Fruit fly (Drosophila melanogaster) whole organism, embryonic: ENCODE data around the gene MTF-1.
A peak's percentile ranks its signal among the peaks of the same experiment; 100 is the strongest.

Experiments used
- Aef1 ChIP-seq: fragments of 200-800 bp; sonication (Bioruptor generic); IDR thresholded peaks from 3 replicates; pipeline ENCODE4 v1.3.6; 2022; ENCODE audit warnings: missing biosample characterization, missing genetic modification characterization
- Bteb2 ChIP-seq: fragments of 200-800 bp; sonication (Bioruptor generic); optimal IDR thresholded peaks from 2 replicates; lab custom pipeline; 2016; ENCODE audit warnings: missing biosample characterization, missing genetic modification characterization
- CG10543 ChIP-seq: fragments of 200-800 bp; sonication (Bioruptor generic); optimal IDR thresholded peaks from 3 replicates; lab custom pipeline; 2017; ENCODE audit warnings: missing biosample characterization, mild to moderate bottlenecking, missing genetic modification characterization, moderate library complexity
- CG1233 ChIP-seq: fragments of 200-800 bp; sonication (Bioruptor generic); optimal IDR thresholded peaks from 4 replicates; lab custom pipeline; 2018; ENCODE audit warnings: missing biosample characterization, mild to moderate bottlenecking, missing genetic modification characterization
- CG13894 ChIP-seq: fragments of 200-800 bp; sonication (Bioruptor generic); optimal IDR thresholded peaks from 3 replicates; lab custom pipeline; 2018; ENCODE audit warnings: missing biosample characterization, mild to moderate bottlenecking, missing genetic modification characterization, moderate library complexity
- CG15269 ChIP-seq: fragments of 200-800 bp; sonication (Bioruptor generic); optimal IDR thresholded peaks from 2 replicates; lab custom pipeline; 2018; ENCODE audit warnings: missing biosample characterization, mild to moderate bottlenecking, missing genetic modification characterization, moderate library complexity
- CG15479 ChIP-seq: fragments of 200-800 bp; sonication (Bioruptor generic); optimal IDR thresholded peaks from 3 replicates; lab custom pipeline; 2019; ENCODE audit warnings: missing biosample characterization, mild to moderate bottlenecking, missing genetic modification characterization, moderate library complexity
- CG15696 ChIP-seq: fragments of 200-800 bp; sonication (Bioruptor generic); optimal IDR thresholded peaks from 2 replicates; lab custom pipeline; 2019; ENCODE audit warnings: missing biosample characterization, mild to moderate bottlenecking, missing genetic modification characterization, moderate library complexity
- CG30403 ChIP-seq: fragments of 200-800 bp; sonication (Bioruptor generic); optimal IDR thresholded peaks from 3 replicates; lab custom pipeline; 2016; ENCODE audit warnings: missing biosample characterization, missing genetic modification characterization
- CG3065 ChIP-seq: fragments of 200-800 bp; sonication (Bioruptor generic); optimal IDR thresholded peaks from 2 replicates; lab custom pipeline; 2016; ENCODE audit warnings: missing biosample characterization, missing genetic modification characterization
- CG3847 ChIP-seq: fragments of 200-800 bp; sonication (Bioruptor generic); IDR thresholded peaks from 2 replicates; pipeline ENCODE4 v1.3.6; 2022; ENCODE audit warnings: missing biosample characterization, missing genetic modification characterization
- CG3995 ChIP-seq: fragments of 200-800 bp; sonication (Bioruptor generic); optimal IDR thresholded peaks from 3 replicates; lab custom pipeline; 2016; ENCODE audit warnings: missing biosample characterization, missing genetic modification characterization
- CG43689 ChIP-seq: fragments of 200-800 bp; sonication (Bioruptor generic); IDR thresholded peaks from 2 replicates; pipeline ENCODE4 v1.3.6; 2022; ENCODE audit warnings: missing biosample characterization, missing genetic modification characterization
- CG4404 ChIP-seq: fragments of 200-800 bp; sonication (Bioruptor generic); IDR thresholded peaks from 2 replicates; pipeline ENCODE4 v1.3.6; 2022; ENCODE audit warnings: missing biosample characterization, missing genetic modification characterization
- CG4730 ChIP-seq: fragments of 200-800 bp; sonication (Bioruptor generic); IDR thresholded peaks from 2 replicates; pipeline ENCODE4 v1.3.6; 2022; ENCODE audit warnings: missing biosample characterization, missing genetic modification characterization
- CG6272 ChIP-seq: fragments of 200-800 bp; sonication (Bioruptor generic); IDR thresholded peaks from 2 replicates; pipeline ENCODE4 v1.3.6; 2022; ENCODE audit warnings: missing biosample characterization, missing genetic modification characterization
- CG7963 ChIP-seq: fragments of 200-800 bp; sonication (Bioruptor generic); IDR thresholded peaks from 3 replicates; pipeline ENCODE4 v1.3.6; 2022; ENCODE audit warnings: missing biosample characterization, missing genetic modification characterization; ENCODE audit not compliant: partially characterized antibody
- CG7987 ChIP-seq: fragments of 200-800 bp; sonication (Bioruptor generic); optimal IDR thresholded peaks from 2 replicates; lab custom pipeline; 2018; ENCODE audit warnings: missing biosample characterization, mild to moderate bottlenecking, missing genetic modification characterization, moderate library complexity
- CG8944 ChIP-seq: fragments of 200-800 bp; sonication (Bioruptor generic); optimal IDR thresholded peaks from 3 replicates; lab custom pipeline; 2016; ENCODE audit warnings: missing biosample characterization, missing genetic modification characterization
- CG9215 ChIP-seq: fragments of 200-800 bp; sonication (Bioruptor generic); IDR thresholded peaks from 2 replicates; pipeline ENCODE4 v1.3.6; 2022; ENCODE audit warnings: missing biosample characterization, missing genetic modification characterization
- CG9609 ChIP-seq: fragments of 200-800 bp; sonication (Bioruptor generic); optimal IDR thresholded peaks from 3 replicates; lab custom pipeline; 2016; ENCODE audit warnings: missing biosample characterization, missing genetic modification characterization
- CG9932 ChIP-seq: fragments of 200-800 bp; sonication (Bioruptor generic); IDR thresholded peaks from 2 replicates; pipeline ENCODE4 v1.3.6; 2022; ENCODE audit warnings: missing biosample characterization, missing genetic modification characterization
- Dad ChIP-seq: fragments of 200-800 bp; sonication (Bioruptor generic); optimal IDR thresholded peaks from 3 replicates; lab custom pipeline; 2016; ENCODE audit warnings: missing biosample characterization, missing genetic modification characterization
- E2f1 ChIP-seq: fragments of 200-800 bp; sonication (Bioruptor generic); IDR thresholded peaks from 2 replicates; pipeline ENCODE4 v1.3.6; 2022; ENCODE audit warnings: missing biosample characterization, missing genetic modification characterization
- Ets65A ChIP-seq: fragments of 200-800 bp; sonication (Bioruptor generic); peaks from one replicate; lab custom pipeline; 2016; ENCODE audit warnings: missing biosample characterization, missing genetic modification characterization
- GATAe ChIP-seq: fragments of 200-800 bp; sonication (Bioruptor generic); conservative IDR thresholded peaks from 2 replicates; pipeline ENCODE4 v1.3.6; 2022; ENCODE audit warnings: missing biosample characterization, missing genetic modification characterization
- HmgZ ChIP-seq: fragments of 200-800 bp; sonication (Bioruptor generic); optimal IDR thresholded peaks from 2 replicates; lab custom pipeline; 2018; ENCODE audit warnings: missing biosample characterization, mild to moderate bottlenecking, missing genetic modification characterization
- MTF-1 ChIP-seq: fragments of 200-800 bp; sonication (Bioruptor generic); optimal IDR thresholded peaks from 2 replicates; lab custom pipeline; 2018; ENCODE audit warnings: missing biosample characterization, mild to moderate bottlenecking, missing genetic modification characterization, borderline replicate concordance
- NC2α ChIP-seq: fragments of 200-800 bp; sonication (Bioruptor generic); optimal IDR thresholded peaks from 2 replicates; lab custom pipeline; 2016; ENCODE audit warnings: missing biosample characterization, missing genetic modification characterization
- NC2β ChIP-seq: fragments of 200-800 bp; sonication (Bioruptor generic); optimal IDR thresholded peaks from 2 replicates; lab custom pipeline; 2016; ENCODE audit warnings: missing biosample characterization, missing genetic modification characterization
- Sry-δ ChIP-seq: fragments of 200-800 bp; sonication (Bioruptor generic); optimal IDR thresholded peaks from 2 replicates; lab custom pipeline; 2016; ENCODE audit warnings: missing biosample characterization, missing genetic modification characterization
- TFAM ChIP-seq: fragments of 200-800 bp; sonication (Bioruptor generic); optimal IDR thresholded peaks from 2 replicates; lab custom pipeline; 2017; ENCODE audit warnings: missing biosample characterization, missing genetic modification characterization, inconsistent platforms
- Trl ChIP-seq, 3 experiments: fragments of >200 bp in 2 of 3; fragments of 200-800 bp in 1 of 3; sonication (Bioruptor generic) in 1 of 3; optimal IDR thresholded peaks; 2 replicates in 1 of 3; 3 replicates in 2 of 3; lab custom pipeline; 2016 to 2017; ENCODE audit warnings: missing biosample characterization in 1 of 3, missing genetic modification characterization in 1 of 3
- da ChIP-seq: fragments of 200-800 bp; sonication (Bioruptor generic); optimal IDR thresholded peaks from 2 replicates; lab custom pipeline; 2016; ENCODE audit warnings: missing biosample characterization, missing genetic modification characterization
- dm ChIP-seq: fragments of 200-800 bp; sonication (Bioruptor generic); optimal IDR thresholded peaks from 3 replicates; lab custom pipeline; 2016; ENCODE audit warnings: missing biosample characterization, missing genetic modification characterization
- dpn ChIP-seq, 2 experiments: fragments of 200-800 bp; sonication (Bioruptor generic); optimal IDR thresholded peaks; 3 replicates each; lab custom pipeline; 2016; ENCODE audit warnings: missing biosample characterization in 2 of 2, missing genetic modification characterization in 2 of 2
- dysf ChIP-seq: fragments of 200-800 bp; sonication (Bioruptor generic); IDR thresholded peaks from 3 replicates; pipeline ENCODE4 v1.3.6; 2022; ENCODE audit warnings: missing biosample characterization, missing genetic modification characterization
- fd64A ChIP-seq: fragments of 200-800 bp; sonication (Bioruptor generic); optimal IDR thresholded peaks from 3 replicates; lab custom pipeline; 2018; ENCODE audit warnings: missing biosample characterization, mild to moderate bottlenecking, missing genetic modification characterization
- ham ChIP-seq: fragments of 200-800 bp; sonication (Bioruptor generic); IDR thresholded peaks from 2 replicates; pipeline ENCODE4 v1.3.6; 2022; ENCODE audit warnings: missing biosample characterization, missing genetic modification characterization
- inv ChIP-seq: fragments of 200-800 bp; sonication (Bioruptor generic); IDR thresholded peaks from 2 replicates; pipeline ENCODE4 v1.3.6; 2022; ENCODE audit warnings: missing biosample characterization, missing genetic modification characterization; ENCODE audit not compliant: partially characterized antibody
- knrl ChIP-seq: fragments of 200-800 bp; sonication (Bioruptor generic); IDR thresholded peaks from 3 replicates; pipeline ENCODE4 v1.3.6; 2022; ENCODE audit warnings: missing biosample characterization, missing genetic modification characterization; ENCODE audit not compliant: partially characterized antibody
- maf-S ChIP-seq: fragments of 200-800 bp; sonication (Bioruptor generic); optimal IDR thresholded peaks from 2 replicates; lab custom pipeline; 2016; ENCODE audit warnings: missing biosample characterization, missing genetic modification characterization
- mirr ChIP-seq: fragments of 200-800 bp; sonication (Bioruptor generic); optimal IDR thresholded peaks from 3 replicates; lab custom pipeline; 2018; ENCODE audit warnings: missing biosample characterization, mild to moderate bottlenecking, missing genetic modification characterization
- nau ChIP-seq: fragments of 200-800 bp; sonication (Bioruptor generic); optimal IDR thresholded peaks from 3 replicates; lab custom pipeline; 2017; ENCODE audit warnings: missing biosample characterization, mild to moderate bottlenecking, missing genetic modification characterization, missing genetic modification reagents
- oc ChIP-seq: fragments of 200-800 bp; sonication (Bioruptor generic); optimal IDR thresholded peaks from 2 replicates; lab custom pipeline; 2018; ENCODE audit warnings: missing biosample characterization, mild to moderate bottlenecking, missing genetic modification characterization, moderate library complexity
- org-1 ChIP-seq: fragments of 200-800 bp; sonication (Bioruptor generic); optimal IDR thresholded peaks from 2 replicates; lab custom pipeline; 2017; ENCODE audit warnings: missing biosample characterization, missing genetic modification characterization
- psq ChIP-seq: fragments of 200-800 bp; sonication (Bioruptor generic); optimal IDR thresholded peaks from 2 replicates; lab custom pipeline; 2017; ENCODE audit warnings: missing biosample characterization, missing genetic modification characterization
- scrt ChIP-seq: fragments of 200-800 bp; sonication (Bioruptor generic); optimal IDR thresholded peaks from 2 replicates; lab custom pipeline; 2018; ENCODE audit warnings: missing biosample characterization, mild to moderate bottlenecking, missing genetic modification characterization, moderate library complexity
- sim ChIP-seq: fragments of 200-800 bp; sonication (Bioruptor generic); IDR thresholded peaks from 2 replicates; pipeline ENCODE4 v1.3.6; 2022; ENCODE audit warnings: missing biosample characterization, missing genetic modification characterization
- trem ChIP-seq: fragments of 200-800 bp; optimal IDR thresholded peaks from 3 replicates; lab custom pipeline; 2019; ENCODE audit warnings: missing biosample characterization, mild to moderate bottlenecking, missing genetic modification characterization, moderate library complexity

The MTF-1 gene

dm6 chr3L:9402157-9402890, 27.8 kb upstream of the MTF-1 start, which contains the start of gene eIF4E1 (continued):
- TF ChIP-seq dm (peak; percentile 61), TFAM (no peak), CG3995 (no peak), CG10543 (no peak), MTF-1 (GFP tag; lab: Kevin White, UChicago) (no peak), CG9215 (GFP tag; lab: Robert Waterston, UW) (no peak), mirr (GFP tag; lab: Kevin White, UChicago) (no peak), Sry-δ (GFP tag; lab: Kevin White, UChicago) (peak; percentile 96), CG3065 (GFP tag; lab: Kevin White, UChicago) (no peak), CG13894 (peak; percentile 31), CG1233 (GFP tag; lab: Kevin White, UChicago) (peak; percentile 1), sim (GFP tag; lab: Robert Waterston, UW) (no peak), inv (GFP tag; lab: Robert Waterston, UW) (peak; percentile 81), org-1 (GFP tag; lab: Kevin White, UChicago) (no peak), psq (GFP tag; lab: Kevin White, UChicago) (no peak), trem (peak; percentile 57), oc (tag; lab: Kevin White, UChicago) (no peak), knrl (GFP tag; lab: Robert Waterston, UW) (peak; percentile 86), Bteb2 (GFP tag; lab: Kevin White, UChicago) (no peak), Dad (peak; percentile 35), CG15479 (peak; percentile 73), CG43689 (no peak), CG7963 (GFP tag; lab: Robert Waterston, UW) (peak; percentile 67), CG15696 (tag; lab: Kevin White, UChicago) (peak; percentile 8), dysf (no peak), CG7987 (peak; percentile 24), CG8944 (GFP tag; lab: Kevin White, UChicago) (no peak), GATAe (GFP tag; lab: Robert Waterston, UW) (no peak), fd64A (GFP tag; lab: Kevin White, UChicago) (no peak), nau (GFP tag; lab: Kevin White, UChicago) (no peak), HmgZ (tag; lab: Kevin White, UChicago) (peak; percentile 42), ham (no peak), NC2α (GFP tag; lab: Kevin White, UChicago) (no peak), scrt (GFP tag; lab: Kevin White, UChicago) (no peak), CG6272 (no peak), Trl (optimal IDR thresholded peaks at IDR 0.05; lab: Kevin White, UChicago) (peak in 1 of 2 experiments; percentile 74), Trl (GFP tag; optimal IDR thresholded peaks at IDR 0.05; lab: Kevin White, UChicago) (no peak), CG15269 (tag; lab: Kevin White, UChicago) (no peak), CG9609 (GFP tag; lab: Kevin White, UChicago) (no peak), E2f1 (GFP tag; lab: Robert Waterston, UW) (no peak), maf-S (GFP tag; lab: Kevin White, UChicago) (peak; percentile 2), Aef1 (GFP tag; lab: Robert Waterston, UW) (no peak), CG9932 (GFP tag; lab: Robert Waterston, UW) (peak; percentile 31; the same call in 1 of the 2 replicates), CG4404 (GFP tag; lab: Robert Waterston, UW) (no peak), NC2β (GFP tag; lab: Kevin White, UChicago) (peak; percentile 7), CG4730 (GFP tag; lab: Robert Waterston, UW) (no peak), CG30403 (GFP tag; lab: Kevin White, UChicago) (peak; percentile 7), dpn (GFP tag; optimal IDR thresholded peaks at IDR 0.05; lab: Kevin White, UChicago) (peak in 1 of 2 experiments; percentile 62), CG3847 (peak; percentile 75), Ets65A (GFP tag; lab: Kevin White, UChicago) (peak; percentile 89), da (GFP tag; lab: Kevin White, UChicago) (no peak)
